Comparison of ENCODE assay signal across 2 worm cellular contexts in the genomic region with DNA sequence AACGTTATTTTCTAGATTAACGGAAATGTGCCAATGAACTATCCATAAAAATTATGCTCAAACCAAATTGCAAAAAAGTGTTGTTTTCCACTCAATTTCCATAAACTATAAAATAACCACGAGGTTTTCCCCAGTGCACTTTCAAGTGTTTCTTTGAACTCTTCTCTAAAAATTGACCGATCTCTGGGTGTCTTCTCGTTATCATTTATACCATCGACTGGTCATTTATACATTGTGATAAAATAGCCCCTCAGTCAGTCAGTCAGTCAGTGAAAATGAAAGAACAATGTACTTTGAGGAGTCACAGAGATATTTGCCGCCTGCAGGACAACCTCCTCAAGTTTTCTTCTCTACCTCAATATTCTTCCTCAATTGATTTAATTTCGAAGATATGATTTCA.
TF ChIP-seq lines count a peak whose summit lies in the region.

No protein-coding gene starts in this region.

TF ChIP-seq in whole organism, L1 larva, 84 proteins besides CTCF, POLR2A, EP300 and RAD21 (continued from another document):
- no peak for TF ChIP-seq grh-1 (GFP tag; IDR thresholded peaks at IDR 0.05; lab: Robert Waterston, UW)
- no peak for TF ChIP-seq efl-1 (optimal IDR thresholded peaks at IDR 0.05; lab: Kevin White, UChicago)
- peak in 1 of 2 experiments; percentile 0 for TF ChIP-seq efl-1 (GFP tag; optimal IDR thresholded peaks at IDR 0.05 in 1 of 2; lab: Kevin White, UChicago)
- TF ChIP-seq hlh-17 (GFP tag; optimal IDR thresholded peaks at IDR 0.05; lab: Kevin White, UChicago; ENCODE audit: borderline replicate concordance) = no peak
- peak; percentile 9 for TF ChIP-seq nhr-71 (tag; optimal IDR thresholded peaks at IDR 0.05; lab: Kevin White, UChicago)
- TF ChIP-seq lin-13 (GFP tag; optimal IDR thresholded peaks at IDR 0.05; lab: Kevin White, UChicago) = no peak
- TF ChIP-seq sox-4 (tag; optimal IDR thresholded peaks at IDR 0.05; lab: Kevin White, UChicago) = no peak
- no peak for TF ChIP-seq unc-86 (tag; optimal IDR thresholded peaks at IDR 0.05; lab: Kevin White, UChicago)
- no peak for TF ChIP-seq ceh-88 (GFP tag; IDR thresholded peaks at IDR 0.05; lab: Robert Waterston, UW)
- TF ChIP-seq aly-2 (tag; optimal IDR thresholded peaks at IDR 0.05; lab: Kevin White, UChicago) = no peak
- no peak for TF ChIP-seq ztf-11 (tag; optimal IDR thresholded peaks at IDR 0.05; lab: Kevin White, UChicago)
- TF ChIP-seq sptf-1 (tag; optimal IDR thresholded peaks at IDR 0.05; lab: Kevin White, UChicago) = no peak
- TF ChIP-seq fkh-10 (GFP tag; optimal IDR thresholded peaks at IDR 0.05; lab: Kevin White, UChicago) = no peak
- peak; percentile 30 for TF ChIP-seq nhr-20 (tag; optimal IDR thresholded peaks at IDR 0.05; lab: Kevin White, UChicago)
- TF ChIP-seq nhr-19 (GFP tag; conservative IDR thresholded peaks at IDR 0.05; lab: Robert Waterston, UW) = no peak; the same call in 1 of the 2 replicates
- no peak for TF ChIP-seq swsn-7 (tag; optimal IDR thresholded peaks at IDR 0.05; lab: Kevin White, UChicago)
- TF ChIP-seq unc-30 (tag; optimal IDR thresholded peaks at IDR 0.05; lab: Kevin White, UChicago) = no peak
- no peak for TF ChIP-seq mab-9 (GFP tag; IDR thresholded peaks at IDR 0.05; lab: Robert Waterston, UW)
- TF ChIP-seq blmp-1 (tag; optimal IDR thresholded peaks at IDR 0.05; lab: Kevin White, UChicago) = peak; percentile 45
- TF ChIP-seq ztf-4 (tag; optimal IDR thresholded peaks at IDR 0.05; lab: Kevin White, UChicago) = no peak
- no peak for TF ChIP-seq lsy-2 (tag; optimal IDR thresholded peaks at IDR 0.05; lab: Kevin White, UChicago)
- TF ChIP-seq lin-39 (tag; optimal IDR thresholded peaks at IDR 0.05; lab: Kevin White, UChicago) = no peak
- TF ChIP-seq mdl-1 (tag; optimal IDR thresholded peaks at IDR 0.05; lab: Kevin White, UChicago) = no peak
- TF ChIP-seq egl-13 (tag; optimal IDR thresholded peaks at IDR 0.05; lab: Kevin White, UChicago) = no peak
- no peak for TF ChIP-seq dsc-1 (tag; optimal IDR thresholded peaks at IDR 0.05; lab: Kevin White, UChicago)
- no peak for TF ChIP-seq dpl-1 (GFP tag; optimal IDR thresholded peaks at IDR 0.05; lab: Kevin White, UChicago)
- no peak for TF ChIP-seq egl-27 (tag; optimal IDR thresholded peaks at IDR 0.05; lab: Kevin White, UChicago)
- no peak for TF ChIP-seq snpc-4 (tag; optimal IDR thresholded peaks at IDR 0.05; lab: Kevin White, UChicago)
- TF ChIP-seq unc-98 (GFP tag; IDR thresholded peaks at IDR 0.05; lab: Robert Waterston, UW) = no peak
- TF ChIP-seq nhr-84 (tag; optimal IDR thresholded peaks at IDR 0.05; lab: Kevin White, UChicago) = no peak
- TF ChIP-seq nhr-90 (tag; optimal IDR thresholded peaks at IDR 0.05; lab: Kevin White, UChicago; ENCODE audit: poor library complexity) = no peak
- no peak for TF ChIP-seq rnt-1 (tag; optimal IDR thresholded peaks at IDR 0.05; lab: Kevin White, UChicago)
- TF ChIP-seq irx-1 (tag; optimal IDR thresholded peaks at IDR 0.05; lab: Kevin White, UChicago) = no peak
- TF ChIP-seq zip-4 (GFP tag; optimal IDR thresholded peaks at IDR 0.05; lab: Kevin White, UChicago) = no peak
- no peak for TF ChIP-seq hpl-2 (GFP tag; optimal IDR thresholded peaks at IDR 0.05; lab: Kevin White, UChicago)
- no peak for TF ChIP-seq lin-15B (tag; optimal IDR thresholded peaks at IDR 0.05; lab: Kevin White, UChicago)
- no peak for TF ChIP-seq lir-3 (tag; optimal IDR thresholded peaks at IDR 0.05; lab: Kevin White, UChicago; ENCODE audit: poor library complexity)
- no peak for TF ChIP-seq nhr-76 (tag; optimal IDR thresholded peaks at IDR 0.05; lab: Kevin White, UChicago)
- no peak for TF ChIP-seq nhr-47 (tag; optimal IDR thresholded peaks at IDR 0.05; lab: Kevin White, UChicago)
- peak; percentile 73 for TF ChIP-seq nhr-85 (tag; lab: Kevin White, UChicago)
- no peak for TF ChIP-seq sup-37 (GFP tag; optimal IDR thresholded peaks at IDR 0.05; lab: Kevin White, UChicago)
- TF ChIP-seq fos-1 (tag; optimal IDR thresholded peaks at IDR 0.05; lab: Kevin White, UChicago) = no peak
- TF ChIP-seq elt-2 (tag; optimal IDR thresholded peaks at IDR 0.05; lab: Kevin White, UChicago) = no peak
- TF ChIP-seq ceh-8 (GFP tag; optimal IDR thresholded peaks at IDR 0.05; lab: Kevin White, UChicago) = no peak
- TF ChIP-seq skn-1 (tag; optimal IDR thresholded peaks at IDR 0.05; lab: Kevin White, UChicago) = no peak
- TF ChIP-seq nhr-11 (tag; optimal IDR thresholded peaks at IDR 0.05; lab: Kevin White, UChicago) = no peak
- no peak for TF ChIP-seq ceh-90 (tag; optimal IDR thresholded peaks at IDR 0.05; lab: Kevin White, UChicago)
- no peak for TF ChIP-seq mef-2 (tag; optimal IDR thresholded peaks at IDR 0.05; lab: Kevin White, UChicago)
- peak in 1 of 6 experiments; percentile 38 for TF ChIP-seq elt-3 (tag; optimal IDR thresholded peaks at IDR 0.05; lab: Kevin White, UChicago)
- TF ChIP-seq ceh-63 (GFP tag; optimal IDR thresholded peaks at IDR 0.05; lab: Kevin White, UChicago) = no peak
- no peak for TF ChIP-seq nhr-28 (tag; optimal IDR thresholded peaks at IDR 0.05; lab: Kevin White, UChicago)
- TF ChIP-seq C34B4.2 (tag; optimal IDR thresholded peaks at IDR 0.05; lab: Kevin White, UChicago) = no peak
- no peak for TF ChIP-seq nhr-12 (tag; optimal IDR thresholded peaks at IDR 0.05; lab: Kevin White, UChicago)
- no peak for TF ChIP-seq tlp-1 (tag; optimal IDR thresholded peaks at IDR 0.05; lab: Kevin White, UChicago)
- peak; percentile 22 for TF ChIP-seq snu-23 (GFP tag; optimal IDR thresholded peaks at IDR 0.05; lab: Kevin White, UChicago)
- no peak for TF ChIP-seq ces-1 (GFP tag; optimal IDR thresholded peaks at IDR 0.05; lab: Kevin White, UChicago)
- no peak for TF ChIP-seq ceh-82 (tag; optimal IDR thresholded peaks at IDR 0.05; lab: Kevin White, UChicago)
- no peak for TF ChIP-seq isw-1 (GFP tag; IDR thresholded peaks at IDR 0.05; lab: Robert Waterston, UW)
- peak; percentile 45 for TF ChIP-seq lin-14 (GFP tag; optimal IDR thresholded peaks at IDR 0.05; lab: Kevin White, UChicago)
- no peak for TF ChIP-seq fkh-8 (tag; optimal IDR thresholded peaks at IDR 0.05; lab: Kevin White, UChicago)
- no peak for TF ChIP-seq jun-1 (tag; optimal IDR thresholded peaks at IDR 0.05; lab: Kevin White, UChicago)

TF ChIP-seq in whole organism, L2 larva, 48 proteins besides CTCF, POLR2A, EP300 and RAD21 (continued from another document):
- TF ChIP-seq nhr-21 (tag; optimal IDR thresholded peaks at IDR 0.05; lab: Kevin White, UChicago) (no peak), peb-1 (tag; optimal IDR thresholded peaks at IDR 0.05; lab: Kevin White, UChicago) (no peak), sem-4 (tag; optimal IDR thresholded peaks at IDR 0.05; lab: Kevin White, UChicago) (no peak), ztf-1 (GFP tag; conservative IDR thresholded peaks at IDR 0.05; lab: Robert Waterston, UW) (no peak), unc-39 (tag; optimal IDR thresholded peaks at IDR 0.05; lab: Kevin White, UChicago) (no peak), ZK546.5 (tag; optimal IDR thresholded peaks at IDR 0.05; lab: Kevin White, UChicago) (no peak), zag-1 (tag; optimal IDR thresholded peaks at IDR 0.05; lab: Kevin White, UChicago) (no peak), lin-39 (tag; optimal IDR thresholded peaks at IDR 0.05; lab: Kevin White, UChicago) (no peak), egl-27 (tag; optimal IDR thresholded peaks at IDR 0.05; lab: Kevin White, UChicago) (no peak), ama-1 (optimal IDR thresholded peaks at IDR 0.05; lab: Kevin White, UChicago) (no peak), unc-55 (GFP tag; optimal IDR thresholded peaks at IDR 0.05; lab: Kevin White, UChicago) (no peak), snpc-4 (tag; optimal IDR thresholded peaks at IDR 0.05; lab: Kevin White, UChicago) (no peak), nhr-10 (tag; optimal IDR thresholded peaks at IDR 0.05; lab: Kevin White, UChicago) (no peak)
